Fruit fly (Drosophila melanogaster) whole organism, embryonic: ENCODE results near the gene CG5273.

Experiments
- Adf1 ChIP-seq: fragments of 200-800 bp; sonication (Bioruptor generic); IDR thresholded peaks from 2 replicates; pipeline ENCODE4 v1.3.6; 2022; ENCODE audit warnings: missing biosample characterization, missing genetic modification characterization
- Atf-2 ChIP-seq: fragments of 200-800 bp; sonication (Bioruptor generic); optimal IDR thresholded peaks from 2 replicates; lab custom pipeline; 2016; ENCODE audit warnings: missing biosample characterization, missing genetic modification characterization
- B-H1 ChIP-seq: fragments of 200-800 bp; sonication (Bioruptor generic); IDR thresholded peaks from 3 replicates; pipeline ENCODE4 v1.3.6; 2022; ENCODE audit warnings: missing biosample characterization, missing genetic modification characterization
- Bteb2 ChIP-seq: fragments of 200-800 bp; sonication (Bioruptor generic); optimal IDR thresholded peaks from 2 replicates; lab custom pipeline; 2016; ENCODE audit warnings: missing biosample characterization, missing genetic modification characterization
- CG10267 ChIP-seq: fragments of 200-800 bp; sonication (Bioruptor generic); optimal IDR thresholded peaks from 2 replicates; lab custom pipeline; 2018; ENCODE audit warnings: missing biosample characterization, mild to moderate bottlenecking, missing genetic modification characterization, moderate library complexity
- CG11456 ChIP-seq: fragments of 200-800 bp; sonication (Bioruptor generic); IDR thresholded peaks from 3 replicates; pipeline ENCODE4 v1.3.6; 2022; ENCODE audit warnings: missing biosample characterization, missing genetic modification characterization
- CG1233 ChIP-seq: fragments of 200-800 bp; sonication (Bioruptor generic); optimal IDR thresholded peaks from 4 replicates; lab custom pipeline; 2018; ENCODE audit warnings: missing biosample characterization, mild to moderate bottlenecking, missing genetic modification characterization
- CG12391 ChIP-seq: fragments of 200-800 bp; sonication (Bioruptor generic); optimal IDR thresholded peaks from 3 replicates; lab custom pipeline; 2018; ENCODE audit warnings: missing biosample characterization, mild to moderate bottlenecking, missing genetic modification characterization, moderate library complexity
- CG12942 ChIP-seq: fragments of 200-800 bp; sonication (Bioruptor generic); optimal IDR thresholded peaks from 3 replicates; lab custom pipeline; 2016; ENCODE audit warnings: missing biosample characterization, missing genetic modification characterization
- CG13123 ChIP-seq: fragments of 200-800 bp; sonication (Bioruptor generic); optimal IDR thresholded peaks from 2 replicates; lab custom pipeline; 2016; ENCODE audit warnings: missing biosample characterization, missing genetic modification characterization
- CG14860 ChIP-seq: fragments of 200-800 bp; sonication (Bioruptor generic); IDR thresholded peaks from 3 replicates; pipeline ENCODE4 v1.3.6; 2022; ENCODE audit warnings: missing biosample characterization, missing genetic modification characterization; ENCODE audit not compliant: partially characterized antibody
- CG15479 ChIP-seq: fragments of 200-800 bp; sonication (Bioruptor generic); optimal IDR thresholded peaks from 3 replicates; lab custom pipeline; 2019; ENCODE audit warnings: missing biosample characterization, mild to moderate bottlenecking, missing genetic modification characterization, moderate library complexity
- CG16779 ChIP-seq: fragments of 200-800 bp; sonication (Bioruptor generic); IDR thresholded peaks from 2 replicates; pipeline ENCODE4 v1.3.6; 2022; ENCODE audit warnings: missing biosample characterization, missing genetic modification characterization
- CG17361 ChIP-seq: fragments of 200-800 bp; sonication (Bioruptor generic); IDR thresholded peaks from 3 replicates; pipeline ENCODE4 v1.3.6; 2022; ENCODE audit warnings: missing biosample characterization, missing genetic modification characterization
- CG2120 ChIP-seq: fragments of 200-800 bp; sonication (Bioruptor generic); optimal IDR thresholded peaks from 3 replicates; lab custom pipeline; 2016; ENCODE audit warnings: missing biosample characterization, missing genetic modification characterization
- CG2875 ChIP-seq: fragments of 200-800 bp; sonication (Bioruptor generic); optimal IDR thresholded peaks from 2 replicates; lab custom pipeline; 2017; ENCODE audit warnings: missing biosample characterization, mild to moderate bottlenecking, missing genetic modification characterization, missing genetic modification reagents
- CG32767 ChIP-seq: fragments of 200-800 bp; sonication (Bioruptor generic); IDR thresholded peaks from 2 replicates; pipeline ENCODE4 v1.3.6; 2022; ENCODE audit warnings: missing biosample characterization, missing genetic modification characterization
- CG3726 ChIP-seq: fragments of 200-800 bp; sonication (Bioruptor generic); IDR thresholded peaks from 3 replicates; pipeline ENCODE4, ENCODE4 v1.3.6; 2022; ENCODE audit warnings: missing biosample characterization, missing genetic modification characterization
- CG4328 ChIP-seq: fragments of 200-800 bp; sonication (Bioruptor generic); optimal IDR thresholded peaks from 3 replicates; lab custom pipeline; 2017; ENCODE audit warnings: missing biosample characterization, missing genetic modification reagents, missing genetic modification characterization
- CG5953 ChIP-seq: fragments of 200-800 bp; sonication (Bioruptor generic); IDR thresholded peaks from 2 replicates; pipeline ENCODE4 v1.3.6; 2022; ENCODE audit warnings: missing biosample characterization, missing genetic modification characterization
- CG6813 ChIP-seq: fragments of 200-800 bp; sonication (Bioruptor generic); optimal IDR thresholded peaks from 2 replicates; lab custom pipeline; 2017; ENCODE audit warnings: missing biosample characterization, missing genetic modification characterization, mild to moderate bottlenecking, moderate library complexity, missing genetic modification reagents
- CG8359 ChIP-seq: fragments of 200-800 bp; sonication (Bioruptor generic); optimal IDR thresholded peaks from 2 replicates; lab custom pipeline; 2017; ENCODE audit warnings: missing biosample characterization, mild to moderate bottlenecking, missing genetic modification characterization, borderline replicate concordance
- CG8478 ChIP-seq: fragments of >200 bp; optimal IDR thresholded peaks from 2 replicates; lab custom pipeline; 2018
- CG9437 ChIP-seq: fragments of 200-800 bp; sonication (Bioruptor generic); optimal IDR thresholded peaks from 2 replicates; lab custom pipeline; 2018; ENCODE audit warnings: missing biosample characterization, mild to moderate bottlenecking, missing genetic modification characterization
- D19A ChIP-seq: fragments of 200-800 bp; optimal IDR thresholded peaks from 3 replicates; lab custom pipeline; 2019; ENCODE audit warnings: missing biosample characterization, mild to moderate bottlenecking, missing genetic modification characterization, moderate library complexity
- Doc3 ChIP-seq: fragments of 200-800 bp; sonication (Bioruptor generic); IDR thresholded peaks from 3 replicates; pipeline ENCODE4 v1.3.6; 2022; ENCODE audit warnings: missing biosample characterization, missing genetic modification characterization; ENCODE audit not compliant: partially characterized antibody
- Drgx ChIP-seq: fragments of 200-800 bp; sonication (Bioruptor generic); IDR thresholded peaks from 2 replicates; pipeline ENCODE4 v1.3.6; 2022; ENCODE audit warnings: missing biosample characterization, missing genetic modification characterization
- Hr51 ChIP-seq, 2 experiments: fragments of 200-800 bp; sonication (Bioruptor generic); optimal IDR thresholded peaks; 2 replicates in 1 of 2; 3 replicates in 1 of 2; lab custom pipeline; 2016 to 2018; ENCODE audit warnings: missing biosample characterization in 2 of 2, missing genetic modification characterization in 2 of 2, mild to moderate bottlenecking in 1 of 2, moderate library complexity in 1 of 2
- Jarid2 ChIP-seq: fragments of 200-800 bp; sonication (Bioruptor generic); optimal IDR thresholded peaks from 3 replicates; lab custom pipeline; 2017; ENCODE audit warnings: mild to moderate bottlenecking, missing biosample characterization, missing genetic modification reagents, missing genetic modification characterization
- Mrtf ChIP-seq: fragments of 200-800 bp; sonication (Bioruptor generic); IDR thresholded peaks from 3 replicates; pipeline ENCODE4 v1.3.6; 2022; ENCODE audit warnings: missing biosample characterization, missing genetic modification characterization
- NC2α ChIP-seq: fragments of 200-800 bp; sonication (Bioruptor generic); optimal IDR thresholded peaks from 2 replicates; lab custom pipeline; 2016; ENCODE audit warnings: missing biosample characterization, missing genetic modification characterization
- Nf-YC ChIP-seq: fragments of 200-800 bp; optimal IDR thresholded peaks from 3 replicates; lab custom pipeline; 2019; ENCODE audit warnings: missing biosample characterization, mild to moderate bottlenecking, missing genetic modification characterization, moderate library complexity
- Optix ChIP-seq: fragments of 200-800 bp; sonication (Bioruptor generic); IDR thresholded peaks from 3 replicates; pipeline ENCODE4 v1.3.6; 2022; ENCODE audit warnings: missing biosample characterization, missing genetic modification characterization
- Pdp1 ChIP-seq, 2 experiments: fragments of 200-800 bp; sonication (Bioruptor generic); optimal IDR thresholded peaks; 3 replicates each; lab custom pipeline; 2016; ENCODE audit warnings: missing biosample characterization in 2 of 2, missing genetic modification characterization in 2 of 2, mild to moderate bottlenecking in 1 of 2, moderate library complexity in 1 of 2
- Scr ChIP-seq: fragments of 200-800 bp; sonication (Bioruptor generic); IDR thresholded peaks from 2 replicates; pipeline ENCODE4 v1.3.6; 2022; ENCODE audit warnings: missing biosample characterization, missing genetic modification characterization; ENCODE audit not compliant: partially characterized antibody
- Sin3A ChIP-seq: fragments of >200 bp; optimal IDR thresholded peaks from 2 replicates; lab custom pipeline; 2018
- Sox100B ChIP-seq: fragments of 200-800 bp; sonication (Bioruptor generic); optimal IDR thresholded peaks from 3 replicates; lab custom pipeline; 2018; ENCODE audit warnings: missing biosample characterization, mild to moderate bottlenecking, missing genetic modification characterization
- bowl ChIP-seq: fragments of 200-800 bp; sonication (Bioruptor generic); IDR thresholded peaks from 2 replicates; pipeline ENCODE4 v1.3.6; 2022; ENCODE audit warnings: missing biosample characterization, missing genetic modification characterization
- chinmo ChIP-seq: fragments of 200-800 bp; sonication (Bioruptor generic); IDR thresholded peaks from 4 replicates; pipeline ENCODE4 v1.3.6; 2022; ENCODE audit warnings: missing biosample characterization, missing genetic modification characterization; ENCODE audit not compliant: partially characterized antibody
- chn ChIP-seq: fragments of 200-800 bp; sonication (Bioruptor generic); optimal IDR thresholded peaks from 2 replicates; lab custom pipeline; 2016; ENCODE audit warnings: missing biosample characterization, missing genetic modification characterization
- disco-r ChIP-seq: fragments of 200-800 bp; sonication (Bioruptor generic); optimal IDR thresholded peaks from 2 replicates; lab custom pipeline; 2016; ENCODE audit warnings: missing biosample characterization, missing genetic modification characterization
- ems ChIP-seq: fragments of 200-800 bp; sonication (Bioruptor generic); optimal IDR thresholded peaks from 3 replicates; lab custom pipeline; 2016; ENCODE audit warnings: missing biosample characterization, missing genetic modification characterization
- eve ChIP-seq, 2 experiments: fragments of >200 bp; optimal IDR thresholded peaks; 2 replicates each; lab custom pipeline; 2017; ENCODE audit warnings: missing biosample characterization in 2 of 2, missing genetic modification characterization in 2 of 2
- ftz-f1 ChIP-seq: fragments of 200-800 bp; sonication (Bioruptor generic); optimal IDR thresholded peaks from 2 replicates; lab custom pipeline; 2016; ENCODE audit warnings: missing biosample characterization, missing genetic modification characterization
- gce ChIP-seq: fragments of 200-800 bp; sonication (Bioruptor generic); IDR thresholded peaks from 3 replicates; pipeline ENCODE4 v1.3.6; 2022; ENCODE audit warnings: missing biosample characterization, missing genetic modification characterization
- kni ChIP-seq: fragments of 200-800 bp; sonication (Bioruptor generic); optimal IDR thresholded peaks from 3 replicates; lab custom pipeline; 2017; ENCODE audit warnings: mild to moderate bottlenecking, missing biosample characterization, missing genetic modification reagents, missing genetic modification characterization
- pum ChIP-seq: fragments of 200-800 bp; sonication (Bioruptor generic); optimal IDR thresholded peaks from 2 replicates; lab custom pipeline; 2016; ENCODE audit warnings: missing biosample characterization, missing genetic modification characterization
- sens ChIP-seq: fragments of 200-800 bp; sonication (Bioruptor generic); peaks from one replicate; lab custom pipeline; 2016; ENCODE audit warnings: missing biosample characterization, missing genetic modification characterization
- trem ChIP-seq: fragments of 200-800 bp; optimal IDR thresholded peaks from 3 replicates; lab custom pipeline; 2019; ENCODE audit warnings: missing biosample characterization, mild to moderate bottlenecking, missing genetic modification characterization, moderate library complexity

The CG5273 gene

dm6 chrX:755642-756332 lies 3.6 kb upstream of the CG5273 start (continued):
- peak; percentile 8 for TF ChIP-seq NC2α (GFP tag; lab: Kevin White, UChicago)
- no peak for TF ChIP-seq eve (GFP tag; optimal IDR thresholded peaks at IDR 0.05; lab: Kevin White, UChicago)
- TF ChIP-seq chinmo (GFP tag; lab: Robert Waterston, UW): 0 out of 4 replicates have a peak, but pooled peaks have one; percentile 32
- TF ChIP-seq chn: peak; percentile 56
- peak; percentile 78 for TF ChIP-seq Hr51 (GFP tag; optimal IDR thresholded peaks at IDR 0.05; lab: Kevin White, UChicago)
- peak; percentile 80 for TF ChIP-seq Mrtf (GFP tag; lab: Robert Waterston, UW)
- peak; percentile 52 for TF ChIP-seq Sox100B (GFP tag; lab: Kevin White, UChicago)
- peak; percentile 83 for TF ChIP-seq ftz-f1 (GFP tag; lab: Kevin White, UChicago)
- TF ChIP-seq gce (GFP tag; lab: Robert Waterston, UW): peak; percentile 70; the same call in 1 of the 3 replicates
- TF ChIP-seq Atf-2 (GFP tag; lab: Kevin White, UChicago): peak; percentile 67
- TF ChIP-seq Bteb2: peak; percentile 88
- peak; percentile 65 for TF ChIP-seq D19A (tag; lab: Kevin White, UChicago)
- peak; percentile 64 for TF ChIP-seq CG2875 (GFP tag; lab: Kevin White, UChicago)
- TF ChIP-seq Sin3A (lab: Kevin White, UChicago): no peak
- 0 out of 2 replicates have a peak, but pooled peaks have one; percentile 56 for TF ChIP-seq bowl (GFP tag; lab: Robert Waterston, UW)
- no peak for TF ChIP-seq CG15479 (GFP tag; lab: Kevin White, UChicago)
- TF ChIP-seq CG8478 (lab: Kevin White, UChicago): no peak
- peak; percentile 73 for TF ChIP-seq Optix (GFP tag; lab: Robert Waterston, UW)
- TF ChIP-seq CG3726 (GFP tag; lab: Robert Waterston, UW): 0 out of 3 replicates have a peak, but pooled peaks have one; percentile 61
- peak; percentile 95 for TF ChIP-seq Drgx (GFP tag; lab: Robert Waterston, UW)
- peak; percentile 68 for TF ChIP-seq CG16779
- TF ChIP-seq pum (GFP tag; lab: Kevin White, UChicago): peak; percentile 69
- TF ChIP-seq CG14860 (GFP tag; lab: Robert Waterston, UW): no peak
- peak; percentile 86 to 93 for TF ChIP-seq Pdp1 (GFP tag; optimal IDR thresholded peaks at IDR 0.05; lab: Kevin White, UChicago)
- TF ChIP-seq kni (GFP tag; lab: Kevin White, UChicago): no peak
- TF ChIP-seq CG11456 (GFP tag; lab: Robert Waterston, UW): peak; percentile 95
- peak; percentile 55; the same call in 1 of the 3 replicates for TF ChIP-seq B-H1
- TF ChIP-seq trem (tag; lab: Kevin White, UChicago): peak; percentile 26
- peak; percentile 94 for TF ChIP-seq sens (GFP tag; lab: Kevin White, UChicago)
- TF ChIP-seq ems (GFP tag; lab: Kevin White, UChicago): peak; percentile 88
- TF ChIP-seq CG5953 (GFP tag; lab: Robert Waterston, UW): peak; percentile 62; the same call in 1 of the 2 replicates
- no peak for TF ChIP-seq CG8359 (GFP tag; lab: Kevin White, UChicago)
- TF ChIP-seq disco-r (GFP tag; lab: Kevin White, UChicago): peak; percentile 70
- peak; percentile 66 for TF ChIP-seq CG1233 (GFP tag; lab: Kevin White, UChicago)
- TF ChIP-seq Scr: no peak
- TF ChIP-seq CG6813 (GFP tag; lab: Kevin White, UChicago): peak; percentile 79
- no peak for TF ChIP-seq CG4328 (GFP tag; lab: Kevin White, UChicago)
- TF ChIP-seq Nf-YC (tag; lab: Kevin White, UChicago): peak; percentile 55
- peak; percentile 98 for TF ChIP-seq CG2120
- peak; percentile 56; the same call in 1 of the 2 replicates for TF ChIP-seq CG32767 (GFP tag; lab: Robert Waterston, UW)
- TF ChIP-seq CG13123: peak; percentile 50
- peak; percentile 52 for TF ChIP-seq CG9437 (GFP tag; lab: Kevin White, UChicago)
- peak; percentile 78; the same call in 1 of the 2 replicates for TF ChIP-seq Adf1 (GFP tag; lab: Robert Waterston, UW)
- peak; percentile 82 for TF ChIP-seq CG12391 (tag; lab: Kevin White, UChicago)
- peak; percentile 61 for TF ChIP-seq CG10267
- peak; percentile 14 for TF ChIP-seq Jarid2 (GFP tag; lab: Kevin White, UChicago)
- TF ChIP-seq CG17361 (GFP tag; lab: Robert Waterston, UW): peak; percentile 73
- TF ChIP-seq Doc3: no peak
- TF ChIP-seq CG12942: peak; percentile 71
